Worm (Caenorhabditis elegans) whole organism, L4 larva: ENCODE data around the gene pals-20.
A peak's percentile ranks its signal among the peaks of the same experiment; 100 is the strongest.

Experiments used
- D1046.2 ChIP-seq: fragments of 200-800 bp; sonication (Bioruptor generic); IDR thresholded peaks from 2 replicates; pipeline ENCODE4 v1.3.6; 2022; ENCODE audit warnings: missing genetic modification characterization, missing compliant biosample characterization
- F44E2.7 ChIP-seq: fragments of 200-800 bp; sonication (Bioruptor generic); IDR thresholded peaks from 2 replicates; pipeline ENCODE4 v2.1.2; 2022; ENCODE audit warnings: missing genetic modification characterization, missing compliant biosample characterization
- F49E8.2 ChIP-seq: sonication (generic microtip); optimal IDR thresholded peaks from 2 replicates; lab custom pipeline; 2016; ENCODE audit warnings: missing compliant biosample characterization, mild to moderate bottlenecking, missing genetic modification characterization, borderline replicate concordance
- T20F7.1 ChIP-seq: fragments of 200-800 bp; sonication (Bioruptor generic); optimal IDR thresholded peaks from 2 replicates; lab custom pipeline; 2018; ENCODE audit warnings: mild to moderate bottlenecking, missing genetic modification characterization, missing compliant biosample characterization
- Y75B8A.6 ChIP-seq: fragments of 200-800 bp; sonication (Bioruptor generic); IDR thresholded peaks from 2 replicates; pipeline ENCODE4 v1.3.6; 2022; ENCODE audit warnings: missing genetic modification reagents, missing genetic modification characterization, missing compliant biosample characterization
- aly-2 ChIP-seq: sonication (generic microtip); optimal IDR thresholded peaks from 2 replicates; lab custom pipeline; 2018; ENCODE audit warnings: missing biosample characterization, missing genetic modification characterization
- ama-1 ChIP-seq: fragments of 150-350 bp; optimal IDR thresholded peaks from 2 replicates; lab custom pipeline; 2014; ENCODE audit warnings: inconsistent platforms, mixed read lengths
- arid-1 ChIP-seq: fragments of 200-800 bp; sonication (Bioruptor generic); conservative IDR thresholded peaks from 2 replicates; pipeline ENCODE4 v1.3.6; 2022; ENCODE audit warnings: missing genetic modification reagents, missing genetic modification characterization, missing compliant biosample characterization
- ceh-20 ChIP-seq: fragments of 200-800 bp; sonication (Bioruptor generic); IDR thresholded peaks from 2 replicates; pipeline ENCODE4 v1.3.6; 2022; ENCODE audit warnings: missing genetic modification reagents, missing genetic modification characterization, missing compliant biosample characterization
- ceh-32 ChIP-seq: sonication (generic microtip); optimal IDR thresholded peaks from 2 replicates; lab custom pipeline; 2016; ENCODE audit warnings: mild to moderate bottlenecking, missing genetic modification characterization, missing compliant biosample characterization; ENCODE audit not compliant: poor library complexity
- cey-2 ChIP-seq: sonication (generic microtip); optimal IDR thresholded peaks from 3 replicates; lab custom pipeline; 2017; ENCODE audit warnings: missing genetic modification characterization, mild to moderate bottlenecking, missing compliant biosample characterization, antibody characterized with exemption, borderline replicate concordance; ENCODE audit not compliant: insufficient read depth
- daf-12 ChIP-seq: fragments of 150-350 bp; optimal IDR thresholded peaks from 2 replicates; lab custom pipeline; 2014; ENCODE audit warnings: missing biosample characterization, missing genetic modification reagents, missing genetic modification characterization
- daf-8 ChIP-seq: fragments of 200-800 bp; sonication (Bioruptor generic); IDR thresholded peaks from 2 replicates; pipeline ENCODE4 v1.3.6; 2022; ENCODE audit warnings: missing genetic modification characterization, missing compliant biosample characterization
- dve-1 ChIP-seq: sonication (generic microtip); optimal IDR thresholded peaks from 2 replicates; lab custom pipeline; 2017; ENCODE audit warnings: antibody characterized with exemption, mild to moderate bottlenecking, missing genetic modification characterization, missing compliant biosample characterization; ENCODE audit not compliant: insufficient read depth
- egl-27 ChIP-seq: sonication (generic microtip); optimal IDR thresholded peaks from 3 replicates; lab custom pipeline; 2017; ENCODE audit warnings: missing biosample characterization, missing genetic modification reagents, missing genetic modification characterization
- egl-43 ChIP-seq: fragments of 200-800 bp; sonication (Bioruptor generic); IDR thresholded peaks from 2 replicates; pipeline ENCODE4 v1.3.6; 2022; ENCODE audit warnings: missing genetic modification reagents, missing genetic modification characterization, missing compliant biosample characterization
- hif-1 ChIP-seq, 2 experiments: sonication (generic microtip); optimal IDR thresholded peaks; 2 replicates each; lab custom pipeline; 2016 to 2017; ENCODE audit warnings: missing compliant biosample characterization in 2 of 2, missing genetic modification characterization in 2 of 2, missing genetic modification reagents in 2 of 2, missing genotype in 2 of 2, mild to moderate bottlenecking in 1 of 2
- hlh-11 ChIP-seq: fragments of 200-800 bp; sonication (Bioruptor generic); optimal IDR thresholded peaks from 2 replicates; lab custom pipeline; 2018; ENCODE audit warnings: mild to moderate bottlenecking, missing genetic modification characterization, missing compliant biosample characterization
- lin-13 ChIP-seq: fragments of 150-350 bp; optimal IDR thresholded peaks from 2 replicates; lab custom pipeline; 2014; ENCODE audit warnings: missing biosample characterization, missing genetic modification reagents, missing genetic modification characterization
- lin-38 ChIP-seq: fragments of 200-800 bp; sonication (Bioruptor generic); IDR thresholded peaks from 2 replicates; pipeline ENCODE4 v1.3.6; 2022; ENCODE audit warnings: missing genetic modification reagents, missing genetic modification characterization, missing compliant biosample characterization
- lin-39 ChIP-seq: fragments of 150-350 bp; optimal IDR thresholded peaks from 2 replicates; lab custom pipeline; 2014; ENCODE audit warnings: missing biosample characterization, missing genetic modification reagents, missing genetic modification characterization
- lsy-2 ChIP-seq, 2 experiments: fragments of 150-350 bp in 1 of 2; sonication (generic microtip) in 1 of 2; optimal IDR thresholded peaks; 2 replicates each; lab custom pipeline; 2014 to 2017; ENCODE audit warnings: missing biosample characterization in 2 of 2, missing genetic modification characterization in 2 of 2
- madf-5 ChIP-seq, 2 experiments: fragments of 200-800 bp; sonication (Bioruptor generic); IDR thresholded peaks; 2 replicates each; pipeline ENCODE4 v1.3.6; 2022; ENCODE audit warnings: missing compliant biosample characterization in 2 of 2, missing genetic modification characterization in 2 of 2
- mdl-1 ChIP-seq, 2 experiments: fragments of 150-350 bp in 1 of 2; sonication (generic microtip) in 1 of 2; optimal IDR thresholded peaks; 2 replicates each; lab custom pipeline; 2014 to 2017; ENCODE audit warnings: missing biosample characterization in 2 of 2, missing genetic modification characterization in 2 of 2
- mdt-29 ChIP-seq: fragments of 200-800 bp; sonication (Bioruptor generic); IDR thresholded peaks from 2 replicates; pipeline ENCODE4 v1.3.6; 2022; ENCODE audit warnings: missing genetic modification reagents, missing genetic modification characterization, missing compliant biosample characterization
- mes-2 ChIP-seq: sonication (generic microtip); optimal IDR thresholded peaks from 2 replicates; lab custom pipeline; 2016; ENCODE audit warnings: missing genotype, mild to moderate bottlenecking, missing genetic modification characterization, missing compliant biosample characterization; ENCODE audit not compliant: poor library complexity, severe bottlenecking
- mxl-2 ChIP-seq: fragments of 200-800 bp; sonication (Bioruptor generic); conservative IDR thresholded peaks from 2 replicates; pipeline ENCODE4 v1.3.6; 2022; ENCODE audit warnings: missing genetic modification reagents, missing genetic modification characterization, missing compliant biosample characterization
- mxl-3 ChIP-seq: fragments of 200-800 bp; sonication (Bioruptor generic); optimal IDR thresholded peaks from 2 replicates; lab custom pipeline; 2018; ENCODE audit warnings: mild to moderate bottlenecking, missing genetic modification characterization, missing compliant biosample characterization
- nhr-10 ChIP-seq: fragments of 150-350 bp; optimal IDR thresholded peaks from 2 replicates; lab custom pipeline; 2014; ENCODE audit warnings: missing biosample characterization, missing genetic modification characterization
- nhr-102 ChIP-seq: sonication (generic microtip); optimal IDR thresholded peaks from 2 replicates; lab custom pipeline; 2016; ENCODE audit warnings: mild to moderate bottlenecking, missing genetic modification characterization, moderate library complexity, missing compliant biosample characterization
- nhr-11 ChIP-seq: fragments of 150-350 bp; optimal IDR thresholded peaks from 2 replicates; lab custom pipeline; 2014; ENCODE audit warnings: missing biosample characterization, missing genetic modification characterization
- nhr-237 ChIP-seq: sonication (generic microtip); optimal IDR thresholded peaks from 2 replicates; lab custom pipeline; 2017; ENCODE audit warnings: missing biosample characterization, missing genetic modification characterization
- nhr-28 ChIP-seq: fragments of 150-350 bp; optimal IDR thresholded peaks from 2 replicates; lab custom pipeline; 2014; ENCODE audit warnings: missing biosample characterization, missing genetic modification characterization
- nhr-41 ChIP-seq: fragments of 200-800 bp; sonication (Bioruptor generic); IDR thresholded peaks from 2 replicates; pipeline ENCODE4 v1.3.6; 2022; ENCODE audit warnings: missing genetic modification reagents, missing genetic modification characterization, missing compliant biosample characterization
- nhr-42 ChIP-seq: fragments of 200-800 bp; sonication (Bioruptor generic); IDR thresholded peaks from 2 replicates; pipeline ENCODE4 v1.3.6; 2022; ENCODE audit warnings: missing genetic modification characterization, missing compliant biosample characterization
- nhr-48 ChIP-seq: sonication (generic microtip); optimal IDR thresholded peaks from 2 replicates; lab custom pipeline; 2016; ENCODE audit warnings: mild to moderate bottlenecking, missing genetic modification characterization, missing compliant biosample characterization
- nhr-6 ChIP-seq: fragments of 150-350 bp; optimal IDR thresholded peaks from 2 replicates; lab custom pipeline; 2014; ENCODE audit warnings: missing biosample characterization, missing genetic modification characterization
- nhr-76 ChIP-seq: fragments of 150-350 bp; optimal IDR thresholded peaks from 2 replicates; lab custom pipeline; 2014; ENCODE audit warnings: missing biosample characterization, missing genetic modification characterization
- pha-4 ChIP-seq, 2 experiments: fragments of 150-350 bp in 1 of 2; fragments of 200-800 bp in 1 of 2; sonication (Bioruptor generic) in 1 of 2; IDR thresholded peaks in 1 of 2; optimal IDR thresholded peaks in 1 of 2; 2 replicates each; pipeline versions ENCODE4 v1.3.6 to Lab custom; 2014 to 2022; ENCODE audit warnings: missing genetic modification characterization in 2 of 2, missing genetic modification reagents in 2 of 2, missing biosample characterization in 1 of 2, missing compliant biosample characterization in 1 of 2
- php-3 ChIP-seq: fragments of 200-800 bp; sonication (Bioruptor generic); IDR thresholded peaks from 2 replicates; pipeline ENCODE4 v1.3.6; 2022; ENCODE audit warnings: missing genetic modification reagents, missing genetic modification characterization, missing compliant biosample characterization
- pqm-1 ChIP-seq: sonication (generic microtip); optimal IDR thresholded peaks from 2 replicates; lab custom pipeline; 2017; ENCODE audit warnings: missing biosample characterization, missing genetic modification characterization
- saeg-2 ChIP-seq: fragments of 200-800 bp; sonication (Bioruptor generic); IDR thresholded peaks from 2 replicates; pipeline ENCODE4 v1.3.6; 2022; ENCODE audit warnings: missing genetic modification reagents, missing genetic modification characterization, missing compliant biosample characterization
- set-16 ChIP-seq: fragments of 200-800 bp; sonication (Bioruptor generic); IDR thresholded peaks from 2 replicates; pipeline ENCODE4 v1.3.6; 2022; ENCODE audit warnings: missing genetic modification reagents, missing genetic modification characterization, missing compliant biosample characterization
- skn-1 ChIP-seq: fragments of 150-350 bp; optimal IDR thresholded peaks from 2 replicates; lab custom pipeline; 2014; ENCODE audit warnings: missing biosample characterization, missing genetic modification characterization
- snpc-1.2 ChIP-seq: fragments of 200-800 bp; sonication (Bioruptor generic); IDR thresholded peaks from 2 replicates; pipeline ENCODE4 v1.3.6; 2022; ENCODE audit warnings: missing genetic modification reagents, missing genetic modification characterization, missing compliant biosample characterization
- spr-3 ChIP-seq: fragments of 200-800 bp; sonication (Bioruptor generic); optimal IDR thresholded peaks from 2 replicates; lab custom pipeline; 2018; ENCODE audit warnings: mild to moderate bottlenecking, missing genetic modification characterization, missing compliant biosample characterization
- unc-39 ChIP-seq: sonication (generic microtip); optimal IDR thresholded peaks from 2 replicates; lab custom pipeline; 2017; ENCODE audit warnings: missing biosample characterization, missing genetic modification characterization
- zip-11 ChIP-seq: fragments of 200-800 bp; sonication (Bioruptor generic); IDR thresholded peaks from 2 replicates; pipeline ENCODE4 v1.3.6; 2022; ENCODE audit warnings: missing genetic modification characterization, missing compliant biosample characterization
- ztf-11 ChIP-seq: fragments of 150-350 bp; optimal IDR thresholded peaks from 2 replicates; lab custom pipeline; 2014; ENCODE audit warnings: missing biosample characterization, missing genetic modification characterization

The pals-20 gene

DNA sequence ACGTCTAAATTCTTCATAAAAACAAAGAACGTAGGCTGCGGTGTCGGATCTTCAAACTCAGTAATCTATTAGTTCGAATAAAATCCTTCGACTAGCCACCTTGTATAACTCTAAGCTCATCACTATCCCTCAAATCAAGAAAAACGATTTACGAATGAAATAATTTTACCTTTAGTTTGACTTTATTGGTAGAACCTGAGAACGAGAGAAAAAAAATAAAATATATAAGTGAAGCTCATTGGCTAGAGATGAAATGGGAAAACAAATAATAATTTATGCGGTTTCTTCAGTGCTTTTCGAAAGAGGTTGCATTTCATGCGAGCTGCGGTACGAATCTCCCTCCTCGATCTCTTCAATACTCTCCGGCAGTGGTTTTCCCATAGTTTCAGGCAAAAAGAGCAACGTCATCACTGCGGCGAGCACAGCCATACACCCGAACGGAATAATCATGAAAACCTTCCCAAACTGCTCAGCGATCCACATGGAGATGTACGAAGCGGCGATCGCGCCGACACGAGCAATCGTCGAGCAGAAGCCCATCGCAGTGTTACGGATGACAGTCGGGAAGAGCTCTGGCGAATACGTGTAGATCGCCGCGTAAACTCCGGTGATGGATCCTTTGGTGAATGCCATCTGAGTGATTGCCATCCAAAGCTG, 31.7 kb upstream of the pals-20 start (continued):
- peak; percentile 90 for TF ChIP-seq F49E8.2
- TF ChIP-seq lsy-2 (tag; optimal IDR thresholded peaks at IDR 0.05; lab: Kevin White, UChicago), result peak; percentile 81 to 87
- peak; percentile 86 for TF ChIP-seq nhr-102 (tag; lab: Kevin White, UChicago)
- peak; percentile 74 for TF ChIP-seq set-16 (GFP tag; lab: Robert Waterston, UW)
- no peak for TF ChIP-seq pqm-1 (tag; lab: Kevin White, UChicago)
- peak; percentile 77 for TF ChIP-seq nhr-6
- TF ChIP-seq unc-39 (tag; lab: Kevin White, UChicago), result no peak
- no peak for TF ChIP-seq nhr-41 (GFP tag; lab: Robert Waterston, UW)
- peak; percentile 72 for TF ChIP-seq nhr-48 (tag; lab: Kevin White, UChicago)
- TF ChIP-seq ceh-32, result no peak
- no peak for TF ChIP-seq F44E2.7 (GFP tag; lab: Robert Waterston, UW)
- TF ChIP-seq saeg-2 (GFP tag; lab: Robert Waterston, UW), result peak; percentile 72
- peak; percentile 75 for TF ChIP-seq spr-3 (GFP tag; lab: Kevin White, UChicago)
- TF ChIP-seq dve-1 (tag; lab: Kevin White, UChicago), result peak; percentile 76
- no peak for TF ChIP-seq nhr-11
- peak in 1 of 2 experiments; percentile 29 for TF ChIP-seq mdl-1 (tag; optimal IDR thresholded peaks at IDR 0.05; lab: Kevin White, UChicago)
- TF ChIP-seq mdt-29, result peak; percentile 79; the same call in 1 of the 2 replicates
- peak; percentile 34 for TF ChIP-seq nhr-28 (tag; lab: Kevin White, UChicago)
- no peak; the same call in none of the 2 replicates for TF ChIP-seq egl-43
- TF ChIP-seq nhr-237 (tag; lab: Kevin White, UChicago), result no peak
- no peak; the same call in 1 of the 2 replicates for TF ChIP-seq php-3
- TF ChIP-seq ztf-11 (tag; lab: Kevin White, UChicago), result no peak
- TF ChIP-seq ceh-20 (GFP tag; lab: Robert Waterston, UW), result peak; percentile 9; the same call in 1 of the 2 replicates
- TF ChIP-seq lin-39, result no peak
- TF ChIP-seq lin-13, result peak; percentile 93
- TF ChIP-seq hif-1 (tag; optimal IDR thresholded peaks at IDR 0.05; lab: Kevin White, UChicago), result peak in 1 of 2 experiments; percentile 70
- peak; percentile 95 for TF ChIP-seq nhr-10
- TF ChIP-seq ama-1, result peak; percentile 92
- peak; percentile 57 for TF ChIP-seq hlh-11 (tag; lab: Kevin White, UChicago)
- TF ChIP-seq zip-11 (GFP tag; lab: Robert Waterston, UW), result no peak
- peak; percentile 88 for TF ChIP-seq lin-38 (GFP tag; lab: Robert Waterston, UW)
- TF ChIP-seq T20F7.1, result peak; percentile 86
- peak; percentile 58; the same call in 1 of the 2 replicates for TF ChIP-seq mxl-2 (GFP tag; lab: Robert Waterston, UW)
- TF ChIP-seq egl-27 (tag; lab: Kevin White, UChicago), result no peak
- no peak for TF ChIP-seq daf-12 (tag; lab: Kevin White, UChicago)
- peak; percentile 40; the same call in 1 of the 2 replicates for TF ChIP-seq nhr-42
- peak; percentile 71 for TF ChIP-seq snpc-1.2 (GFP tag; lab: Robert Waterston, UW)
- TF ChIP-seq skn-1 (tag; lab: Kevin White, UChicago), result no peak
- no peak for TF ChIP-seq D1046.2 (GFP tag; lab: Robert Waterston, UW)
- TF ChIP-seq Y75B8A.6 (GFP tag; lab: Robert Waterston, UW), result peak; percentile 90
- peak; percentile 97 for TF ChIP-seq aly-2 (tag; lab: Kevin White, UChicago)
- no peak for TF ChIP-seq cey-2
- no peak for TF ChIP-seq mxl-3 (GFP tag; lab: Kevin White, UChicago)
- no peak for TF ChIP-seq nhr-76
- peak; percentile 61 for TF ChIP-seq mes-2
- peak; percentile 66; the same call in 1 of the 2 replicates for TF ChIP-seq arid-1 (GFP tag; lab: Robert Waterston, UW)
- peak; percentile 42 to 50; a peak in 1 of 4 replicates for TF ChIP-seq madf-5 (GFP tag; IDR thresholded peaks at IDR 0.05; lab: Robert Waterston, UW)
- no peak for TF ChIP-seq daf-8 (GFP tag; lab: Robert Waterston, UW)
- TF ChIP-seq pha-4 (GFP tag; IDR thresholded peaks at IDR 0.05; lab: Robert Waterston, UW), result peak; percentile 92
- no peak for TF ChIP-seq pha-4 (tag; optimal IDR thresholded peaks at IDR 0.05; lab: Kevin White, UChicago)
